Fruit fly (Drosophila melanogaster): ENCODE data around the gene CG6023.

dm6 chrX:18347641-18348040 lies 26.6 kb upstream of the CG6023 start:
- TF ChIP-seq GATAd (GFP tag; optimal IDR thresholded peaks at IDR 0.05) (no peak), jim (GFP tag; optimal IDR thresholded peaks at IDR 0.05) (no peak), psq (GFP tag; optimal IDR thresholded peaks at IDR 0.05) (no peak)
